Fruit fly (Drosophila melanogaster) whole organism, embryonic: ENCODE data around the gene Tet.

ENCODE experiments used
- CG1024 ChIP-seq: fragments of 200-800 bp; sonication (Bioruptor generic); IDR thresholded peaks from 2 replicates; pipeline ENCODE4 v1.3.6; 2022; ENCODE audit warnings: missing biosample characterization, missing genetic modification characterization
- CG11504 ChIP-seq: fragments of 200-800 bp; sonication (Bioruptor generic); optimal IDR thresholded peaks from 3 replicates; lab custom pipeline; 2019; ENCODE audit warnings: missing biosample characterization, mild to moderate bottlenecking, missing genetic modification characterization, moderate library complexity
- CG11723 ChIP-seq: fragments of 200-800 bp; sonication (Bioruptor generic); optimal IDR thresholded peaks from 2 replicates; lab custom pipeline; 2017; ENCODE audit warnings: missing biosample characterization, mild to moderate bottlenecking, missing genetic modification characterization
- CG12236 ChIP-seq: fragments of 200-800 bp; sonication (Bioruptor generic); optimal IDR thresholded peaks from 2 replicates; lab custom pipeline; 2016; ENCODE audit warnings: missing biosample characterization, missing genetic modification characterization
- CG12659 ChIP-seq: fragments of 200-800 bp; sonication (Bioruptor generic); optimal IDR thresholded peaks from 3 replicates; lab custom pipeline; 2017; ENCODE audit warnings: mild to moderate bottlenecking, missing biosample characterization, missing genetic modification reagents, missing genetic modification characterization
- CG13287 ChIP-seq: fragments of 200-800 bp; sonication (Bioruptor generic); IDR thresholded peaks from 2 replicates; pipeline ENCODE4 v1.3.6; 2022; ENCODE audit warnings: missing biosample characterization, missing genetic modification characterization; ENCODE audit not compliant: partially characterized antibody
- CG13424 ChIP-seq: fragments of 200-800 bp; sonication (Bioruptor generic); optimal IDR thresholded peaks from 2 replicates; lab custom pipeline; 2019; ENCODE audit warnings: missing biosample characterization, mild to moderate bottlenecking, missing genetic modification characterization, moderate library complexity
- CG15696 ChIP-seq: fragments of 200-800 bp; sonication (Bioruptor generic); optimal IDR thresholded peaks from 2 replicates; lab custom pipeline; 2019; ENCODE audit warnings: missing biosample characterization, mild to moderate bottlenecking, missing genetic modification characterization, moderate library complexity
- CG1603 ChIP-seq: fragments of 200-800 bp; sonication (Bioruptor generic); optimal IDR thresholded peaks from 2 replicates; lab custom pipeline; 2019; ENCODE audit warnings: missing biosample characterization, mild to moderate bottlenecking, missing genetic modification characterization, moderate library complexity
- CG18011 ChIP-seq: fragments of 200-800 bp; sonication (Bioruptor generic); optimal IDR thresholded peaks from 2 replicates; lab custom pipeline; 2017; ENCODE audit warnings: missing biosample characterization, missing genetic modification characterization, mild to moderate bottlenecking, moderate library complexity, missing genotype
- CG1832 ChIP-seq: fragments of 200-800 bp; sonication (Bioruptor generic); optimal IDR thresholded peaks from 2 replicates; lab custom pipeline; 2017; ENCODE audit warnings: missing biosample characterization, mild to moderate bottlenecking, missing genetic modification characterization, inconsistent platforms
- CG2116 ChIP-seq: fragments of 200-800 bp; sonication (Bioruptor generic); optimal IDR thresholded peaks from 3 replicates; lab custom pipeline; 2018; ENCODE audit warnings: missing biosample characterization, mild to moderate bottlenecking, missing genetic modification characterization
- CG31365 ChIP-seq: fragments of 200-800 bp; sonication (Bioruptor generic); optimal IDR thresholded peaks from 2 replicates; lab custom pipeline; 2018; ENCODE audit warnings: missing biosample characterization, mild to moderate bottlenecking, missing genetic modification characterization
- CG31441 ChIP-seq: fragments of 200-800 bp; sonication (Bioruptor generic); IDR thresholded peaks from 2 replicates; pipeline ENCODE4 v1.3.6; 2022; ENCODE audit warnings: missing biosample characterization, missing genetic modification characterization
- CG3163 ChIP-seq: fragments of 200-800 bp; sonication (Bioruptor generic); optimal IDR thresholded peaks from 3 replicates; lab custom pipeline; 2016; ENCODE audit warnings: missing biosample characterization, missing genetic modification characterization
- CG3995 ChIP-seq: fragments of 200-800 bp; sonication (Bioruptor generic); optimal IDR thresholded peaks from 3 replicates; lab custom pipeline; 2016; ENCODE audit warnings: missing biosample characterization, missing genetic modification characterization
- CG7963 ChIP-seq: fragments of 200-800 bp; sonication (Bioruptor generic); IDR thresholded peaks from 3 replicates; pipeline ENCODE4 v1.3.6; 2022; ENCODE audit warnings: missing biosample characterization, missing genetic modification characterization; ENCODE audit not compliant: partially characterized antibody
- CG8359 ChIP-seq: fragments of 200-800 bp; sonication (Bioruptor generic); optimal IDR thresholded peaks from 2 replicates; lab custom pipeline; 2017; ENCODE audit warnings: missing biosample characterization, mild to moderate bottlenecking, missing genetic modification characterization, borderline replicate concordance
- CTCF ChIP-seq: fragments of 200-800 bp; sonication (Bioruptor generic); optimal IDR thresholded peaks from 2 replicates; lab custom pipeline; 2017; ENCODE audit warnings: missing biosample characterization, mild to moderate bottlenecking, missing genetic modification characterization, moderate library complexity
- CkIIα-i1 ChIP-seq: fragments of 200-800 bp; sonication (Bioruptor generic); IDR thresholded peaks from 2 replicates; pipeline ENCODE4 v1.3.6; 2022; ENCODE audit warnings: missing biosample characterization, missing genetic modification characterization
- Dbx ChIP-seq: fragments of 200-800 bp; sonication (Bioruptor generic); IDR thresholded peaks from 3 replicates; pipeline ENCODE4 v1.3.6; 2022; ENCODE audit warnings: missing biosample characterization, missing genetic modification characterization
- Dip2 ChIP-seq: fragments of 200-800 bp; sonication (Bioruptor generic); IDR thresholded peaks from 2 replicates; pipeline ENCODE4 v1.3.6; 2022; ENCODE audit warnings: missing biosample characterization, missing genetic modification characterization
- Dip3 ChIP-seq: fragments of 200-800 bp; sonication (Bioruptor generic); optimal IDR thresholded peaks from 3 replicates; lab custom pipeline; 2016; ENCODE audit warnings: missing biosample characterization, missing genetic modification characterization
- Dref ChIP-seq: fragments of 200-800 bp; sonication (Bioruptor generic); IDR thresholded peaks from 2 replicates; pipeline ENCODE4 v1.3.6; 2022; ENCODE audit warnings: missing biosample characterization, missing genetic modification characterization
- E2f2 ChIP-seq: fragments of 200-800 bp; sonication (Bioruptor generic); IDR thresholded peaks from 2 replicates; pipeline ENCODE4 v1.3.6; 2022; ENCODE audit warnings: missing biosample characterization, missing genetic modification characterization
- Elba2 ChIP-seq: fragments of 200-800 bp; sonication (Bioruptor generic); optimal IDR thresholded peaks from 3 replicates; lab custom pipeline; 2016; ENCODE audit warnings: missing biosample characterization, missing genetic modification characterization
- GATAe ChIP-seq: fragments of 200-800 bp; sonication (Bioruptor generic); conservative IDR thresholded peaks from 2 replicates; pipeline ENCODE4 v1.3.6; 2022; ENCODE audit warnings: missing biosample characterization, missing genetic modification characterization
- Gug ChIP-seq: fragments of 200-800 bp; sonication (Bioruptor generic); IDR thresholded peaks from 4 replicates; pipeline ENCODE4 v1.3.6; 2022; ENCODE audit warnings: missing biosample characterization, missing genetic modification characterization
- H2.0 ChIP-seq: fragments of 200-800 bp; sonication (Bioruptor generic); IDR thresholded peaks from 2 replicates; pipeline ENCODE4 v1.3.6; 2022; ENCODE audit warnings: missing biosample characterization, missing genetic modification characterization
- HLH4C ChIP-seq: fragments of 200-800 bp; sonication (Bioruptor generic); IDR thresholded peaks from 3 replicates; pipeline ENCODE4 v1.3.6; 2022; ENCODE audit warnings: missing biosample characterization, missing genetic modification characterization; ENCODE audit not compliant: partially characterized antibody
- HmgD ChIP-seq: fragments of 200-800 bp; sonication (Bioruptor generic); optimal IDR thresholded peaks from 3 replicates; lab custom pipeline; 2016; ENCODE audit warnings: missing biosample characterization, missing genetic modification characterization
- Hr3 ChIP-seq: fragments of 200-800 bp; sonication (Bioruptor generic); optimal IDR thresholded peaks from 3 replicates; lab custom pipeline; 2016; ENCODE audit warnings: missing biosample characterization, missing genetic modification characterization
- Hr78 ChIP-seq, 2 experiments: fragments of 200-800 bp in 1 of 2; fragments of >200 bp in 1 of 2; sonication (Bioruptor generic) in 1 of 2; optimal IDR thresholded peaks; 2 replicates each; lab custom pipeline; 2017 to 2019; ENCODE audit warnings: missing biosample characterization in 2 of 2, missing genetic modification characterization in 2 of 2, mild to moderate bottlenecking in 1 of 2, moderate library complexity in 1 of 2
- Ssrp ChIP-seq: fragments of 200-800 bp; sonication (Bioruptor generic); optimal IDR thresholded peaks from 2 replicates; lab custom pipeline; 2018; ENCODE audit warnings: missing biosample characterization, mild to moderate bottlenecking, missing genetic modification characterization, moderate library complexity
- Taf1 ChIP-seq: fragments of 200-800 bp; sonication (Bioruptor generic); IDR thresholded peaks from 2 replicates; pipeline ENCODE4 v1.3.6; 2022; ENCODE audit warnings: missing biosample characterization, missing genetic modification characterization
- Xrp1 ChIP-seq: fragments of 200-800 bp; sonication (Bioruptor generic); IDR thresholded peaks from 2 replicates; pipeline ENCODE4 v1.3.6; 2022; ENCODE audit warnings: missing biosample characterization, missing genetic modification characterization
- ash1 ChIP-seq: fragments of 200-800 bp; sonication (Bioruptor generic); optimal IDR thresholded peaks from 2 replicates; lab custom pipeline; 2018; ENCODE audit warnings: missing biosample characterization, mild to moderate bottlenecking, missing genetic modification characterization
- bcd ChIP-seq: fragments of 200-800 bp; sonication (Bioruptor generic); optimal IDR thresholded peaks from 2 replicates; lab custom pipeline; 2017; ENCODE audit warnings: missing biosample characterization, mild to moderate bottlenecking, missing genetic modification characterization
- crc ChIP-seq: fragments of 200-800 bp; sonication (Bioruptor generic); optimal IDR thresholded peaks from 2 replicates; lab custom pipeline; 2016; ENCODE audit warnings: missing biosample characterization, missing genetic modification characterization
- ftz-f1 ChIP-seq: fragments of 200-800 bp; sonication (Bioruptor generic); optimal IDR thresholded peaks from 2 replicates; lab custom pipeline; 2016; ENCODE audit warnings: missing biosample characterization, missing genetic modification characterization
- kay ChIP-seq: fragments of 200-800 bp; sonication (Bioruptor generic); optimal IDR thresholded peaks from 2 replicates; lab custom pipeline; 2016; ENCODE audit warnings: missing biosample characterization, missing genetic modification characterization
- ken ChIP-seq: fragments of 200-800 bp; sonication (Bioruptor generic); IDR thresholded peaks from 3 replicates; pipeline ENCODE4 v1.3.6; 2022; ENCODE audit warnings: missing biosample characterization, missing genetic modification characterization
- lbe ChIP-seq: fragments of 200-800 bp; sonication (Bioruptor generic); optimal IDR thresholded peaks from 2 replicates; lab custom pipeline; 2016; ENCODE audit warnings: missing biosample characterization, mild to moderate bottlenecking, missing genetic modification characterization
- p53 ChIP-seq: fragments of 200-800 bp; sonication (Bioruptor generic); optimal IDR thresholded peaks from 2 replicates; lab custom pipeline; 2016; ENCODE audit warnings: missing biosample characterization, missing genetic modification characterization
- pfk ChIP-seq: fragments of 200-800 bp; sonication (Bioruptor generic); optimal IDR thresholded peaks from 2 replicates; lab custom pipeline; 2018; ENCODE audit warnings: missing biosample characterization, mild to moderate bottlenecking, missing genetic modification characterization, moderate library complexity
- sim ChIP-seq: fragments of 200-800 bp; sonication (Bioruptor generic); IDR thresholded peaks from 2 replicates; pipeline ENCODE4 v1.3.6; 2022; ENCODE audit warnings: missing biosample characterization, missing genetic modification characterization
- slou ChIP-seq: fragments of 200-800 bp; sonication (Bioruptor generic); optimal IDR thresholded peaks from 3 replicates; lab custom pipeline; 2016; ENCODE audit warnings: missing biosample characterization, missing genetic modification characterization
- slp2 ChIP-seq: fragments of 200-800 bp; sonication (Bioruptor generic); optimal IDR thresholded peaks from 2 replicates; lab custom pipeline; 2016; ENCODE audit warnings: missing biosample characterization, missing genetic modification characterization
- stc ChIP-seq: fragments of 200-800 bp; sonication (Bioruptor generic); IDR thresholded peaks from 2 replicates; pipeline ENCODE4 v1.3.6; 2022; ENCODE audit warnings: missing biosample characterization, missing genetic modification characterization
- toy ChIP-seq: fragments of 200-800 bp; sonication (Bioruptor generic); IDR thresholded peaks from 2 replicates; pipeline ENCODE4 v1.3.6; 2022; ENCODE audit warnings: missing biosample characterization, missing genetic modification characterization
- tx ChIP-seq: fragments of 200-800 bp; sonication (Bioruptor generic); optimal IDR thresholded peaks from 2 replicates; lab custom pipeline; 2016; ENCODE audit warnings: missing biosample characterization, missing genetic modification characterization
- yki ChIP-seq: fragments of >200 bp; optimal IDR thresholded peaks from 3 replicates; lab custom pipeline; 2018

Gene Tet

DNA sequence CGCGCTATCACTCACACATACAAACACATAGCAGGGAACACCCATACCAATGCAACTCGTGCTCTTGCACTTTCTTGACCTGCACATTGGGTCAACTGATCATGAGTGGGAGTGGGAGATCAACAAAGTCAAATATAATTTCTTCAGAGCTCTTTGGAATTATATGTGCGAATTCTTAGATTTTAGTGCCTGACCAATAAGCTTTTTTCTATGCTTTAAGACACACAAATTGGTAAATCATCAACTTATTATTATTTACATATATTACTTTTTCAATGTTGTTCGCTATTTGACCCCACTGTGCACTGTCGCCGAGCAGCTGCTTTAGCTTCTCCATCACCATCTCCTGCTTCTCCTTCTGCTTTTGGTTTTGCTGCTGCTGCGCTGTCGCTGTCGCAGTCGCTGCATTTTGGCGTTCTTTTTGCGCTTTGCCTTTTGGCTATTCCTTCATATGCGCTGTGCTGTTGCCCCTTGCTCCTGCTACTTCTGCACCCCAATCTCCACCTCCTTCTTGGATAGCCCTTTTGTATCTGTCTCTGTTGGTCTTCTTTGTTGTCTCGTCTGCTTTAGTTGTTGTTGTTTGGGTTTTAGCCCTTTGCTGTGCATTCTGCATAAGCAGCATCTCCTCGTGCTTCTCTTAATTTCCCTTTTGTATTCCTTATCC, 54.8 kb downstream of the Tet start (continued):
- no peak for TF ChIP-seq CG1832
- no peak for TF ChIP-seq CG31365 (tag; lab: Kevin White, UChicago)
- no peak for TF ChIP-seq Dip3 (GFP tag; lab: Kevin White, UChicago)
- TF ChIP-seq Taf1 (GFP tag; lab: Robert Waterston, UW) = no peak
- TF ChIP-seq Xrp1 = peak; percentile 69
- TF ChIP-seq H2.0 = peak; percentile 47
- TF ChIP-seq CG13424 (tag; lab: Kevin White, UChicago) = peak; percentile 53
- no peak for TF ChIP-seq ftz-f1
- no peak; the same call in 1 of the 2 replicates for TF ChIP-seq stc
- peak; percentile 43; the same call in 1 of the 3 replicates for TF ChIP-seq ken (GFP tag; lab: Robert Waterston, UW)
- peak; percentile 21 for TF ChIP-seq CG8359 (GFP tag; lab: Kevin White, UChicago)
- TF ChIP-seq CG7963 = no peak
- TF ChIP-seq CG12236 (GFP tag; lab: Kevin White, UChicago) = no peak
- TF ChIP-seq Hr78 (GFP tag; optimal IDR thresholded peaks at IDR 0.05; lab: Kevin White, UChicago) = peak in 1 of 2 experiments; percentile 77
- TF ChIP-seq kay (GFP tag; lab: Kevin White, UChicago) = no peak
- no peak for TF ChIP-seq crc (GFP tag; lab: Kevin White, UChicago)
- TF ChIP-seq HmgD = no peak
- no peak for TF ChIP-seq CTCF (GFP tag; lab: Kevin White, UChicago)
- TF ChIP-seq tx = no peak
- no peak for TF ChIP-seq CG3995 (GFP tag; lab: Kevin White, UChicago)
- peak; percentile 73 for TF ChIP-seq CG31441 (GFP tag; lab: Robert Waterston, UW)
- no peak for TF ChIP-seq slp2
- no peak for TF ChIP-seq pfk
- peak; percentile 22 for TF ChIP-seq CG1603
- no peak for TF ChIP-seq CG2116 (GFP tag; lab: Kevin White, UChicago)
- no peak for TF ChIP-seq p53
- TF ChIP-seq ash1 = no peak
- TF ChIP-seq HLH4C = no peak
- peak; percentile 23; the same call in 1 of the 2 replicates for TF ChIP-seq E2f2 (GFP tag; lab: Robert Waterston, UW)
- TF ChIP-seq Hr3 (GFP tag; lab: Kevin White, UChicago) = peak; percentile 30
- no peak for TF ChIP-seq Dip2
- peak; percentile 68 for TF ChIP-seq Ssrp (tag; lab: Kevin White, UChicago)
- TF ChIP-seq Elba2 (GFP tag; lab: Kevin White, UChicago) = no peak
- no peak for TF ChIP-seq CG3163
- TF ChIP-seq CG11723 (GFP tag; lab: Kevin White, UChicago) = no peak
- TF ChIP-seq CG18011 (GFP tag; lab: Kevin White, UChicago) = no peak
- no peak for TF ChIP-seq sim (GFP tag; lab: Robert Waterston, UW)
- TF ChIP-seq yki (lab: Kevin White, UChicago) = no peak
- no peak for TF ChIP-seq Gug (GFP tag; lab: Robert Waterston, UW)
- TF ChIP-seq Dbx (GFP tag; lab: Robert Waterston, UW) = no peak
- no peak for TF ChIP-seq CG1024 (GFP tag; lab: Robert Waterston, UW)
- no peak for TF ChIP-seq GATAe (GFP tag; lab: Robert Waterston, UW)
- TF ChIP-seq slou (GFP tag; lab: Kevin White, UChicago) = no peak
- TF ChIP-seq CkIIα-i1 (GFP tag; lab: Robert Waterston, UW) = no peak
- peak; percentile 46 for TF ChIP-seq bcd (GFP tag; lab: Kevin White, UChicago)
- peak; percentile 70 for TF ChIP-seq CG11504 (tag; lab: Kevin White, UChicago)
- TF ChIP-seq CG15696 = no peak
- TF ChIP-seq Dref = no peak
- peak; percentile 19 for TF ChIP-seq CG12659
- TF ChIP-seq CG13287 (GFP tag; lab: Robert Waterston, UW) = no peak
- TF ChIP-seq toy = no peak
- peak; percentile 97 for TF ChIP-seq lbe (GFP tag; lab: Kevin White, UChicago)
